Fruit fly (Drosophila melanogaster): ENCODE results near the gene CG6418.
A peak's percentile ranks its signal among the peaks of the same experiment; 100 is the strongest.

Gene CG6418

dm6 chr3L:10840867-10841266 lies 38.0 kb downstream of the CG6418 start (continued):
- TF ChIP-seq gsb-n (tag; optimal IDR thresholded peaks at IDR 0.05) (peak; percentile 86), CG7357 (GFP tag; IDR thresholded peaks at IDR 0.05) (no peak), run (tag; optimal IDR thresholded peaks at IDR 0.05) (no peak), esg (GFP tag; conservative IDR thresholded peaks at IDR 0.05) (no peak), otp (GFP tag; IDR thresholded peaks at IDR 0.05) (no peak), CG2116 (GFP tag; optimal IDR thresholded peaks at IDR 0.05) (no peak), Bdp1 (GFP tag; optimal IDR thresholded peaks at IDR 0.05) (no peak), unpg (GFP tag; optimal IDR thresholded peaks at IDR 0.05) (no peak), CG3995 (GFP tag; optimal IDR thresholded peaks at IDR 0.05) (no peak)

- TF ChIP-seq CG9437 (GFP tag; optimal IDR thresholded peaks at IDR 0.05) (peak; percentile 41), CG8281 (tag; optimal IDR thresholded peaks at IDR 0.05) (no peak), Chrac-16 (GFP tag; optimal IDR thresholded peaks at IDR 0.05) (peak; percentile 37), ase (GFP tag; IDR thresholded peaks at IDR 0.05) (peak; percentile 70; the same call in 2 of the 3 replicates), phol (tag; optimal IDR thresholded peaks at IDR 0.05) (peak; percentile 67), sug (tag; optimal IDR thresholded peaks at IDR 0.05) (peak; percentile 6), gfzf (GFP tag; optimal IDR thresholded peaks at IDR 0.05) (no peak), Rx (GFP tag; IDR thresholded peaks at IDR 0.05) (peak; percentile 57), sens (GFP tag) (peak; percentile 91), Atf-2 (GFP tag; optimal IDR thresholded peaks at IDR 0.05) (peak; percentile 39), CG9727 (GFP tag; optimal IDR thresholded peaks at IDR 0.05) (peak; percentile 37), da (GFP tag; optimal IDR thresholded peaks at IDR 0.05) (no peak), CG4424 (GFP tag; optimal IDR thresholded peaks at IDR 0.05) (peak; percentile 67), CkIIα-i1 (GFP tag; IDR thresholded peaks at IDR 0.05) (no peak), CG2712 (tag; optimal IDR thresholded peaks at IDR 0.05) (peak; percentile 64), CG16863 (GFP tag; optimal IDR thresholded peaks at IDR 0.05) (peak; percentile 56), Vsx1 (GFP tag; optimal IDR thresholded peaks at IDR 0.05) (no peak), Optix (GFP tag; IDR thresholded peaks at IDR 0.05) (peak; percentile 57; the same call in 2 of the 3 replicates), pnt (GFP tag; optimal IDR thresholded peaks at IDR 0.05) (peak; percentile 37), Side (GFP tag; optimal IDR thresholded peaks at IDR 0.05) (no peak), Blimp-1 (GFP tag; optimal IDR thresholded peaks at IDR 0.05) (peak; percentile 68), croc (GFP tag; conservative IDR thresholded peaks at IDR 0.05) (0 out of 3 replicates have a peak, but pooled peaks have one; percentile 18), p53 (GFP tag; optimal IDR thresholded peaks at IDR 0.05) (no peak), ash1 (GFP tag; optimal IDR thresholded peaks at IDR 0.05) (no peak), grn (GFP tag; optimal IDR thresholded peaks at IDR 0.05) (peak; percentile 1), sisA (GFP tag; IDR thresholded peaks at IDR 0.05) (no peak; the same call in 1 of the 2 replicates), sens-2 (GFP tag; IDR thresholded peaks at IDR 0.05) (peak; percentile 37), shn (GFP tag; optimal IDR thresholded peaks at IDR 0.05) (no peak), CG31365 (tag; optimal IDR thresholded peaks at IDR 0.05) (no peak), CG7357 (GFP tag; IDR thresholded peaks at IDR 0.05) (0 out of 3 replicates have a peak, but pooled peaks have one; percentile 33), CG18011 (GFP tag; optimal IDR thresholded peaks at IDR 0.05) (peak; percentile 38), yki (optimal IDR thresholded peaks at IDR 0.05) (no peak), odd (GFP tag; optimal IDR thresholded peaks at IDR 0.05) (peak; percentile 23), CG2875 (GFP tag; optimal IDR thresholded peaks at IDR 0.05) (no peak), cwo (GFP tag; optimal IDR thresholded peaks at IDR 0.05) (peak; percentile 58), CG31388 (GFP tag; optimal IDR thresholded peaks at IDR 0.05) (no peak), Nf-YB (GFP tag; optimal IDR thresholded peaks at IDR 0.05) (no peak), CG7745 (tag; optimal IDR thresholded peaks at IDR 0.05) (no peak), CG15514 (GFP tag; optimal IDR thresholded peaks at IDR 0.05) (peak; percentile 33), Nf-YA (GFP tag; IDR thresholded peaks at IDR 0.05) (0 out of 2 replicates have a peak, but pooled peaks have one; percentile 37)
These were observed 40.7 kb downstream of the CG6418 start for dm6 chr3L:10837869-10838783.
